In the genomic region with DNA sequence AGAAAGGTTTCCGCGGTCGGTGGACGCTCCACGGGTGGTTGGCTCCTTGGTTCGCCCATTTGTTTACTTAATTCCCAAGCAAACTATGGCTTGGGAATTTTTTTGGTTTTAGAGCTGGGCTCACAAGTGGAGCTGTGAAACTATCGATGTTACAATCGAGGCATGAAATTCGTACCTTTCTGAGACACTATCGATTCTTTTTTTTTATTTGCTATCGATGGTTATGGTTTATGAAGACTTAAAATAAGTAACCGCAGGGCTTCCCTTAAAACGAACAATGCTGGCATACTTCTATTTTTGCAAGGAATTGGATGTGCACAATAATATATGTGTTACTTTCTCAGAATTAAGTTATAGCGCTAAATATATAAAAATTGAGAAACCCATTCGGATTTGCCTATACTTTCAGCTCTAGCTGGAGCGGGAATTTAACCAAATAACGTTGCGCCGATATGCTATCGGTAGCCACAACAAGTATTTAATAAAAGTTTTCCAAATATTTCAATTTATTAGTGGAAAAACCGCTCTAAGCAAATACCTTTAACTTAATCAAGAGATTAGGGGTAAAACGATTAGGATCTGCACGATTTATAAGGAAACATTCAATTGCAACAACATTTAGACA, we compare ENCODE assay signal across 1 fruit fly cellular context.
TF ChIP-seq lines count a peak whose summit lies in the region.

A gene (minus strand): TSS at position 147 of the 625 bp plus-strand sequence.

TF ChIP-seq in whole organism, embryonic, 481 proteins besides CTCF, POLR2A, EP300 and RAD21 (continued from another document and continues in another):
- TF ChIP-seq CG8478 (optimal IDR thresholded peaks at IDR 0.05; lab: Kevin White, UChicago) = no peak
- no peak for TF ChIP-seq E2f1 (GFP tag; IDR thresholded peaks at IDR 0.05; lab: Robert Waterston, UW)
- no peak for TF ChIP-seq mirr (GFP tag; optimal IDR thresholded peaks at IDR 0.05; lab: Kevin White, UChicago)
- TF ChIP-seq CG14441 (GFP tag; IDR thresholded peaks at IDR 0.05; lab: Robert Waterston, UW) = no peak
- no peak for TF ChIP-seq Hmx (GFP tag; optimal IDR thresholded peaks at IDR 0.05; lab: Kevin White, UChicago)
- no peak for TF ChIP-seq nmo (GFP tag; optimal IDR thresholded peaks at IDR 0.05; lab: Kevin White, UChicago)
- no peak for TF ChIP-seq CG31388 (GFP tag; optimal IDR thresholded peaks at IDR 0.05; lab: Kevin White, UChicago)
- no peak for TF ChIP-seq CG3163 (GFP tag; optimal IDR thresholded peaks at IDR 0.05; lab: Kevin White, UChicago)
- TF ChIP-seq cas (GFP tag; IDR thresholded peaks at IDR 0.05; lab: Robert Waterston, UW) = no peak
- TF ChIP-seq CG14965 (GFP tag; optimal IDR thresholded peaks at IDR 0.05; lab: Kevin White, UChicago; ENCODE audit: borderline replicate concordance) = no peak
- no peak for TF ChIP-seq Bteb2 (GFP tag; optimal IDR thresholded peaks at IDR 0.05; lab: Kevin White, UChicago)
- TF ChIP-seq peb (GFP tag; IDR thresholded peaks at IDR 0.05; lab: Robert Waterston, UW) = no peak
- TF ChIP-seq CG10321 (GFP tag; IDR thresholded peaks at IDR 0.05; lab: Robert Waterston, UW) = no peak
- TF ChIP-seq sens-2 (GFP tag; IDR thresholded peaks at IDR 0.05; lab: Robert Waterston, UW) = no peak
- no peak for TF ChIP-seq schlank (tag; optimal IDR thresholded peaks at IDR 0.05; lab: Kevin White, UChicago)
- no peak for TF ChIP-seq CG15269 (tag; optimal IDR thresholded peaks at IDR 0.05; lab: Kevin White, UChicago)
- no peak for TF ChIP-seq croc (GFP tag; conservative IDR thresholded peaks at IDR 0.05; lab: Robert Waterston, UW)
- TF ChIP-seq CG11504 (tag; optimal IDR thresholded peaks at IDR 0.05; lab: Kevin White, UChicago) = no peak
- peak; percentile 55 for TF ChIP-seq MBD-R2 (GFP tag; IDR thresholded peaks at IDR 0.05; lab: Robert Waterston, UW)
- no peak for TF ChIP-seq H2.0 (GFP tag; IDR thresholded peaks at IDR 0.05; lab: Robert Waterston, UW)
- no peak for TF ChIP-seq CG9817 (tag; optimal IDR thresholded peaks at IDR 0.05; lab: Kevin White, UChicago)
- no peak for TF ChIP-seq ATbp (GFP tag; optimal IDR thresholded peaks at IDR 0.05; lab: Kevin White, UChicago)
- no peak for TF ChIP-seq Sox102F (GFP tag; optimal IDR thresholded peaks at IDR 0.05; lab: Kevin White, UChicago)
- TF ChIP-seq Med (GFP tag; lab: Kevin White, UChicago) = peak; percentile 62
- no peak for TF ChIP-seq CG15514 (GFP tag; optimal IDR thresholded peaks at IDR 0.05; lab: Kevin White, UChicago)
- no peak for TF ChIP-seq tx (GFP tag; optimal IDR thresholded peaks at IDR 0.05; lab: Kevin White, UChicago)
- TF ChIP-seq CG18764 (GFP tag; optimal IDR thresholded peaks at IDR 0.05; lab: Kevin White, UChicago) = no peak
- no peak for TF ChIP-seq prd (optimal IDR thresholded peaks at IDR 0.05; lab: Kevin White, UChicago)
- TF ChIP-seq prd (GFP tag; IDR thresholded peaks at IDR 0.05; lab: Robert Waterston, UW) = no peak
- peak; percentile 67 for TF ChIP-seq Doc3 (GFP tag; IDR thresholded peaks at IDR 0.05; lab: Robert Waterston, UW; ENCODE audit: partially characterized antibody)
- peak; percentile 83 for TF ChIP-seq CG16813 (GFP tag; IDR thresholded peaks at IDR 0.05; lab: Robert Waterston, UW; ENCODE audit: partially characterized antibody)
- no peak for TF ChIP-seq CG12769 (tag; optimal IDR thresholded peaks at IDR 0.05; lab: Kevin White, UChicago)
- TF ChIP-seq CG4282 (GFP tag; optimal IDR thresholded peaks at IDR 0.05; lab: Kevin White, UChicago) = no peak
- no peak for TF ChIP-seq bab2 (GFP tag; optimal IDR thresholded peaks at IDR 0.05; lab: Kevin White, UChicago)
- TF ChIP-seq ham (GFP tag; IDR thresholded peaks at IDR 0.05; lab: Robert Waterston, UW) = no peak
- TF ChIP-seq CG8924 (tag; optimal IDR thresholded peaks at IDR 0.05; lab: Kevin White, UChicago) = no peak
- TF ChIP-seq CG15073 (GFP tag; optimal IDR thresholded peaks at IDR 0.05; lab: Kevin White, UChicago) = no peak
- no peak for TF ChIP-seq CG33557 (GFP tag; optimal IDR thresholded peaks at IDR 0.05; lab: Kevin White, UChicago)
- TF ChIP-seq Mrtf (GFP tag; IDR thresholded peaks at IDR 0.05; lab: Robert Waterston, UW) = no peak
- no peak for TF ChIP-seq B-H1 (GFP tag; IDR thresholded peaks at IDR 0.05; lab: Robert Waterston, UW)
- peak; percentile 29 for TF ChIP-seq pzg (GFP tag; optimal IDR thresholded peaks at IDR 0.05; lab: Kevin White, UChicago)
- TF ChIP-seq CG4360 (GFP tag; IDR thresholded peaks at IDR 0.05; lab: Robert Waterston, UW) = no peak
- TF ChIP-seq tll (GFP tag; optimal IDR thresholded peaks at IDR 0.05; lab: Kevin White, UChicago) = no peak
- no peak for TF ChIP-seq Lpt (GFP tag; optimal IDR thresholded peaks at IDR 0.05; lab: Kevin White, UChicago)
- no peak for TF ChIP-seq CG4617 (GFP tag; optimal IDR thresholded peaks at IDR 0.05; lab: Kevin White, UChicago; ENCODE audit: borderline replicate concordance)
- TF ChIP-seq CG17361 (GFP tag; IDR thresholded peaks at IDR 0.05; lab: Robert Waterston, UW) = no peak
- TF ChIP-seq CG10565 (GFP tag; optimal IDR thresholded peaks at IDR 0.05; lab: Kevin White, UChicago) = no peak
- no peak for TF ChIP-seq Doc2 (GFP tag; IDR thresholded peaks at IDR 0.05; lab: Robert Waterston, UW)
- no peak for TF ChIP-seq CG14014 (GFP tag; IDR thresholded peaks at IDR 0.05; lab: Robert Waterston, UW)
- no peak for TF ChIP-seq CG10462 (GFP tag; optimal IDR thresholded peaks at IDR 0.05; lab: Kevin White, UChicago)
- TF ChIP-seq aop (GFP tag; IDR thresholded peaks at IDR 0.05; lab: Robert Waterston, UW) = no peak
- no peak for TF ChIP-seq eve (GFP tag; optimal IDR thresholded peaks at IDR 0.05; lab: Kevin White, UChicago)
- TF ChIP-seq sob (GFP tag; IDR thresholded peaks at IDR 0.05; lab: Robert Waterston, UW) = no peak
- no peak for TF ChIP-seq NfI (GFP tag; optimal IDR thresholded peaks at IDR 0.05; lab: Kevin White, UChicago)
- TF ChIP-seq ap (GFP tag; IDR thresholded peaks at IDR 0.05; lab: Robert Waterston, UW) = no peak
- no peak for TF ChIP-seq CG16815 (GFP tag; optimal IDR thresholded peaks at IDR 0.05; lab: Kevin White, UChicago)
- no peak for TF ChIP-seq CG10366 (GFP tag; IDR thresholded peaks at IDR 0.05; lab: Robert Waterston, UW)
- TF ChIP-seq CG7928 (GFP tag; optimal IDR thresholded peaks at IDR 0.05; lab: Kevin White, UChicago) = no peak
- TF ChIP-seq gro (GFP tag; optimal IDR thresholded peaks at IDR 0.05; lab: Kevin White, UChicago) = no peak
- TF ChIP-seq CG14667 (GFP tag; IDR thresholded peaks at IDR 0.05; lab: Robert Waterston, UW) = no peak
- TF ChIP-seq fd102C (GFP tag; optimal IDR thresholded peaks at IDR 0.05; lab: Kevin White, UChicago) = no peak
- no peak for TF ChIP-seq Ada2b (GFP tag; IDR thresholded peaks at IDR 0.05; lab: Robert Waterston, UW)
- peak; percentile 65 for TF ChIP-seq MESR4 (GFP tag; optimal IDR thresholded peaks at IDR 0.05; lab: Kevin White, UChicago)
- no peak for TF ChIP-seq CG5953 (GFP tag; IDR thresholded peaks at IDR 0.05; lab: Robert Waterston, UW)
- no peak for TF ChIP-seq hth (optimal IDR thresholded peaks at IDR 0.05; lab: Kevin White, UChicago)
- TF ChIP-seq gcm2 (GFP tag; optimal IDR thresholded peaks at IDR 0.05; lab: Kevin White, UChicago) = no peak
- TF ChIP-seq zfh1 (GFP tag; IDR thresholded peaks at IDR 0.05; lab: Robert Waterston, UW) = no peak
- peak; percentile 70 for TF ChIP-seq ato (GFP tag; IDR thresholded peaks at IDR 0.05; lab: Robert Waterston, UW; ENCODE audit: partially characterized antibody)
- TF ChIP-seq kay (GFP tag; optimal IDR thresholded peaks at IDR 0.05; lab: Kevin White, UChicago) = no peak
- TF ChIP-seq CG18011 (GFP tag; optimal IDR thresholded peaks at IDR 0.05; lab: Kevin White, UChicago) = no peak
- TF ChIP-seq Atf3 (GFP tag; optimal IDR thresholded peaks at IDR 0.05; lab: Kevin White, UChicago) = no peak
- TF ChIP-seq CG13775 (GFP tag; optimal IDR thresholded peaks at IDR 0.05; lab: Kevin White, UChicago) = no peak
- peak; percentile 80 for TF ChIP-seq knrl (GFP tag; IDR thresholded peaks at IDR 0.05; lab: Robert Waterston, UW; ENCODE audit: partially characterized antibody)
- no peak for TF ChIP-seq ind (GFP tag; optimal IDR thresholded peaks at IDR 0.05; lab: Kevin White, UChicago)
- TF ChIP-seq sens (GFP tag; lab: Kevin White, UChicago) = no peak
- no peak for TF ChIP-seq Dip3 (GFP tag; optimal IDR thresholded peaks at IDR 0.05; lab: Kevin White, UChicago)
- no peak for TF ChIP-seq CG10543 (GFP tag; optimal IDR thresholded peaks at IDR 0.05; lab: Kevin White, UChicago)
- peak; percentile 70 for TF ChIP-seq sna (GFP tag; IDR thresholded peaks at IDR 0.05; lab: Robert Waterston, UW; ENCODE audit: partially characterized antibody)
- peak; percentile 61 for TF ChIP-seq CG34224 (GFP tag; IDR thresholded peaks at IDR 0.05; lab: Robert Waterston, UW; ENCODE audit: partially characterized antibody)
- TF ChIP-seq CG6254 (GFP tag; optimal IDR thresholded peaks at IDR 0.05; lab: Kevin White, UChicago) = no peak
- no peak for TF ChIP-seq NC2β (GFP tag; optimal IDR thresholded peaks at IDR 0.05; lab: Kevin White, UChicago)
- peak; percentile 2 for TF ChIP-seq CG3995 (GFP tag; optimal IDR thresholded peaks at IDR 0.05; lab: Kevin White, UChicago)
- TF ChIP-seq chm (GFP tag; IDR thresholded peaks at IDR 0.05; lab: Robert Waterston, UW) = no peak
- no peak for TF ChIP-seq Xrp1 (GFP tag; IDR thresholded peaks at IDR 0.05; lab: Robert Waterston, UW)
- no peak for TF ChIP-seq Hr39 (optimal IDR thresholded peaks at IDR 0.05; lab: Kevin White, UChicago)
- TF ChIP-seq CG11085 (GFP tag; IDR thresholded peaks at IDR 0.05; lab: Robert Waterston, UW) = no peak
- TF ChIP-seq Fer1 (GFP tag; optimal IDR thresholded peaks at IDR 0.05; lab: Kevin White, UChicago) = no peak
- TF ChIP-seq unc-4 (GFP tag; IDR thresholded peaks at IDR 0.05; lab: Robert Waterston, UW; ENCODE audit: partially characterized antibody) = peak; percentile 70
- TF ChIP-seq Sry-δ (GFP tag; optimal IDR thresholded peaks at IDR 0.05; lab: Kevin White, UChicago) = peak; percentile 83
- TF ChIP-seq Bgb (GFP tag; IDR thresholded peaks at IDR 0.05; lab: Robert Waterston, UW; ENCODE audit: partially characterized antibody) = peak; percentile 81
- no peak for TF ChIP-seq CG10431 (GFP tag; optimal IDR thresholded peaks at IDR 0.05; lab: Kevin White, UChicago)
- no peak for TF ChIP-seq CG5180 (GFP tag; optimal IDR thresholded peaks at IDR 0.05; lab: Kevin White, UChicago)
- no peak for TF ChIP-seq CG4730 (GFP tag; IDR thresholded peaks at IDR 0.05; lab: Robert Waterston, UW)
- TF ChIP-seq CG1529 (GFP tag; optimal IDR thresholded peaks at IDR 0.05; lab: Kevin White, UChicago) = no peak
- TF ChIP-seq dpn (GFP tag; optimal IDR thresholded peaks at IDR 0.05; lab: Kevin White, UChicago) = no peak
- peak; percentile 77 for TF ChIP-seq inv (GFP tag; IDR thresholded peaks at IDR 0.05; lab: Robert Waterston, UW; ENCODE audit: partially characterized antibody)
- TF ChIP-seq ac (GFP tag; optimal IDR thresholded peaks at IDR 0.05; lab: Kevin White, UChicago) = no peak
- TF ChIP-seq grau (tag; optimal IDR thresholded peaks at IDR 0.05; lab: Kevin White, UChicago) = no peak
- no peak for TF ChIP-seq seq (GFP tag; IDR thresholded peaks at IDR 0.05; lab: Robert Waterston, UW)
- TF ChIP-seq Jarid2 (GFP tag; optimal IDR thresholded peaks at IDR 0.05; lab: Kevin White, UChicago) = no peak
- TF ChIP-seq Tbp (GFP tag; optimal IDR thresholded peaks at IDR 0.05; lab: Kevin White, UChicago) = no peak
- TF ChIP-seq dimm (GFP tag; IDR thresholded peaks at IDR 0.05; lab: Robert Waterston, UW) = no peak
- TF ChIP-seq CG9932 (GFP tag; IDR thresholded peaks at IDR 0.05; lab: Robert Waterston, UW) = peak; percentile 19; the same call in 1 of the 2 replicates
- TF ChIP-seq Adf1 (GFP tag; IDR thresholded peaks at IDR 0.05; lab: Robert Waterston, UW) = no peak
- no peak for TF ChIP-seq zen (tag; optimal IDR thresholded peaks at IDR 0.05; lab: Kevin White, UChicago)
- no peak for TF ChIP-seq repo (GFP tag; optimal IDR thresholded peaks at IDR 0.05; lab: Kevin White, UChicago)
- no peak for TF ChIP-seq Dad (GFP tag; optimal IDR thresholded peaks at IDR 0.05; lab: Kevin White, UChicago)
- no peak for TF ChIP-seq CG3847 (GFP tag; IDR thresholded peaks at IDR 0.05; lab: Robert Waterston, UW)
- no peak for TF ChIP-seq CG4404 (GFP tag; IDR thresholded peaks at IDR 0.05; lab: Robert Waterston, UW)
- TF ChIP-seq az2 (GFP tag; optimal IDR thresholded peaks at IDR 0.05; lab: Kevin White, UChicago) = no peak
- peak; percentile 53; the same call in 1 of the 3 replicates for TF ChIP-seq mld (GFP tag; IDR thresholded peaks at IDR 0.05; lab: Robert Waterston, UW; ENCODE audit: partially characterized antibody)
- no peak for TF ChIP-seq CG17385 (GFP tag; optimal IDR thresholded peaks at IDR 0.05; lab: Kevin White, UChicago)
- no peak for TF ChIP-seq vfl (GFP tag; optimal IDR thresholded peaks at IDR 0.05; lab: Kevin White, UChicago)
- no peak for TF ChIP-seq CG31365 (tag; optimal IDR thresholded peaks at IDR 0.05; lab: Kevin White, UChicago)
- peak; percentile 74 for TF ChIP-seq BEAF-32 (GFP tag; optimal IDR thresholded peaks at IDR 0.05; lab: Kevin White, UChicago)
- TF ChIP-seq CG1602 (GFP tag; optimal IDR thresholded peaks at IDR 0.05; lab: Kevin White, UChicago) = no peak
- TF ChIP-seq Trl (optimal IDR thresholded peaks at IDR 0.05; lab: Kevin White, UChicago) = no peak
- TF ChIP-seq Trl (GFP tag; optimal IDR thresholded peaks at IDR 0.05; lab: Kevin White, UChicago) = no peak
- no peak for TF ChIP-seq CG17328 (GFP tag; IDR thresholded peaks at IDR 0.05; lab: Robert Waterston, UW)
- peak; percentile 54; the same call in 1 of the 2 replicates for TF ChIP-seq CG42726 (GFP tag; IDR thresholded peaks at IDR 0.05; lab: Robert Waterston, UW; ENCODE audit: partially characterized antibody)
- no peak for TF ChIP-seq lola (GFP tag; optimal IDR thresholded peaks at IDR 0.05; lab: Kevin White, UChicago)
- TF ChIP-seq CG12299 (tag; optimal IDR thresholded peaks at IDR 0.05; lab: Kevin White, UChicago) = no peak
- no peak for TF ChIP-seq Nf-YB (GFP tag; optimal IDR thresholded peaks at IDR 0.05; lab: Kevin White, UChicago)
- no peak for TF ChIP-seq CG17829 (tag; optimal IDR thresholded peaks at IDR 0.05; lab: Kevin White, UChicago)
- no peak for TF ChIP-seq pb (GFP tag; optimal IDR thresholded peaks at IDR 0.05; lab: Kevin White, UChicago)
- TF ChIP-seq CG4424 (GFP tag; optimal IDR thresholded peaks at IDR 0.05; lab: Kevin White, UChicago) = no peak
- no peak for TF ChIP-seq CG18262 (tag; optimal IDR thresholded peaks at IDR 0.05; lab: Kevin White, UChicago)
- peak; percentile 60 for TF ChIP-seq CG2129 (GFP tag; IDR thresholded peaks at IDR 0.05; lab: Robert Waterston, UW; ENCODE audit: partially characterized antibody)
- no peak for TF ChIP-seq chif (GFP tag; optimal IDR thresholded peaks at IDR 0.05; lab: Kevin White, UChicago)
- TF ChIP-seq grn (GFP tag; optimal IDR thresholded peaks at IDR 0.05; lab: Kevin White, UChicago) = no peak
